Worm (Caenorhabditis elegans) whole organism, young adult: ENCODE measurements around the gene F09G2.2.

Source experiments
- B0019.2 ChIP-seq: fragments of 200-800 bp; sonication (Bioruptor generic); conservative IDR thresholded peaks from 2 replicates; pipeline ENCODE4 v1.3.6; 2022; ENCODE audit warnings: missing genetic modification reagents, missing genetic modification characterization, missing compliant biosample characterization
- D2030.7 ChIP-seq: fragments of 200-800 bp; sonication (Bioruptor generic); IDR thresholded peaks from 2 replicates; pipeline ENCODE4 v1.3.6; 2022; ENCODE audit warnings: missing genetic modification reagents, missing genetic modification characterization, missing compliant biosample characterization
- F39B2.1 ChIP-seq: fragments of 200-800 bp; sonication (Bioruptor generic); IDR thresholded peaks from 2 replicates; pipeline ENCODE4 v1.3.6; 2022; ENCODE audit warnings: missing genetic modification reagents, missing genetic modification characterization, missing compliant biosample characterization
- K11D2.4 ChIP-seq: fragments of 200-800 bp; sonication (Bioruptor generic); IDR thresholded peaks from 2 replicates; pipeline ENCODE4 v1.3.6; 2022; ENCODE audit warnings: missing genetic modification reagents, missing genetic modification characterization, missing compliant biosample characterization
- K12H6.12 ChIP-seq: fragments of 200-800 bp; sonication (Bioruptor generic); optimal IDR thresholded peaks from 2 replicates; lab custom pipeline; 2018; ENCODE audit warnings: mild to moderate bottlenecking, missing genetic modification characterization, missing compliant biosample characterization
- Y56A3A.18 ChIP-seq: fragments of 200-800 bp; sonication (Bioruptor generic); IDR thresholded peaks from 2 replicates; pipeline ENCODE4 v1.3.6; 2022; ENCODE audit warnings: missing genetic modification reagents, missing genetic modification characterization, missing compliant biosample characterization
- Y67H2A.10 ChIP-seq: fragments of 200-800 bp; sonication (Bioruptor generic); conservative IDR thresholded peaks from 2 replicates; pipeline ENCODE4 v1.3.6; 2022; ENCODE audit warnings: missing genetic modification reagents, missing genetic modification characterization, missing compliant biosample characterization
- ama-1 ChIP-seq, 3 experiments: fragments of 150-350 bp in 1 of 3; sonication (generic microtip) in 2 of 3; optimal IDR thresholded peaks; 2 replicates each; lab custom pipeline; 2014 to 2018; ENCODE audit warnings: missing biosample characterization in 2 of 3, missing genetic modification characterization in 2 of 3, missing genetic modification reagents in 2 of 3
- attf-5 ChIP-seq: fragments of 200-800 bp; sonication (Bioruptor generic); optimal IDR thresholded peaks from 2 replicates; lab custom pipeline; 2018; ENCODE audit warnings: mild to moderate bottlenecking, missing genetic modification characterization, missing compliant biosample characterization
- ccch-3 ChIP-seq: fragments of 200-800 bp; sonication (Bioruptor generic); optimal IDR thresholded peaks from 2 replicates; lab custom pipeline; 2018; ENCODE audit warnings: mild to moderate bottlenecking, missing genetic modification characterization, missing compliant biosample characterization
- cebp-1 ChIP-seq, 2 experiments: fragments of 200-800 bp in 1 of 2; sonication (Bioruptor generic) in 1 of 2; sonication (generic microtip) in 1 of 2; IDR thresholded peaks in 1 of 2; optimal IDR thresholded peaks in 1 of 2; 2 replicates each; pipeline versions ENCODE4 v1.3.6 to Lab custom; 2017 to 2022; ENCODE audit warnings: missing compliant biosample characterization in 2 of 2, missing genetic modification characterization in 2 of 2, mild to moderate bottlenecking in 1 of 2, missing genetic modification reagents in 1 of 2, moderate library complexity in 1 of 2
- cebp-2 ChIP-seq: fragments of 200-800 bp; sonication (Bioruptor generic); IDR thresholded peaks from 2 replicates; pipeline ENCODE4 v1.3.6; 2022; ENCODE audit warnings: missing genetic modification characterization, missing compliant biosample characterization
- ceh-40 ChIP-seq: fragments of 200-800 bp; sonication (Bioruptor generic); IDR thresholded peaks from 2 replicates; pipeline ENCODE4 v1.3.6; 2022; ENCODE audit warnings: missing genetic modification characterization, missing compliant biosample characterization
- ceh-79 ChIP-seq: sonication (generic microtip); optimal IDR thresholded peaks from 2 replicates; lab custom pipeline; 2017; ENCODE audit warnings: mild to moderate bottlenecking, missing genetic modification characterization, missing compliant biosample characterization
- chd-7 ChIP-seq: sonication (generic microtip); optimal IDR thresholded peaks from 2 replicates; lab custom pipeline; 2016; ENCODE audit warnings: mild to moderate bottlenecking, missing genetic modification characterization, moderate library complexity, missing compliant biosample characterization
- die-1 ChIP-seq: sonication (generic microtip); optimal IDR thresholded peaks from 2 replicates; lab custom pipeline; 2016; ENCODE audit warnings: missing genotype, mild to moderate bottlenecking, missing genetic modification characterization, missing compliant biosample characterization
- dpl-1 ChIP-seq: fragments of 150-350 bp; optimal IDR thresholded peaks from 2 replicates; lab custom pipeline; 2014; ENCODE audit warnings: missing biosample characterization, missing genetic modification reagents, missing genetic modification characterization
- efl-1 ChIP-seq: fragments of 150-350 bp; optimal IDR thresholded peaks from 2 replicates; lab custom pipeline; 2014; ENCODE audit warnings: missing biosample characterization, missing genetic modification reagents, missing genetic modification characterization
- egl-18 ChIP-seq: fragments of 200-800 bp; sonication (Bioruptor generic); IDR thresholded peaks from 2 replicates; pipeline ENCODE4 v1.3.6; 2022; ENCODE audit warnings: missing genetic modification reagents, missing genetic modification characterization, missing compliant biosample characterization
- ekl-4 ChIP-seq: fragments of 200-800 bp; sonication (Bioruptor generic); IDR thresholded peaks from 2 replicates; pipeline ENCODE4 v1.3.6; 2022; ENCODE audit warnings: missing genetic modification reagents, missing genetic modification characterization, missing compliant biosample characterization
- lag-1 ChIP-seq: fragments of 200-800 bp; sonication (Bioruptor generic); IDR thresholded peaks from 2 replicates; pipeline ENCODE4 v1.3.6; 2022; ENCODE audit warnings: missing genetic modification reagents, missing genetic modification characterization, missing compliant biosample characterization
- let-526 ChIP-seq: fragments of 200-800 bp; sonication (Bioruptor generic); IDR thresholded peaks from 2 replicates; pipeline ENCODE4 v1.3.6; 2022; ENCODE audit warnings: missing genetic modification reagents, missing genetic modification characterization, missing compliant biosample characterization
- let-607 ChIP-seq, 2 experiments: fragments of 200-800 bp in 1 of 2; sonication (Bioruptor generic) in 1 of 2; sonication (generic microtip) in 1 of 2; optimal IDR thresholded peaks; 2 replicates each; lab custom pipeline; 2016 to 2018; ENCODE audit warnings: mild to moderate bottlenecking in 2 of 2, missing compliant biosample characterization in 2 of 2, missing genetic modification characterization in 2 of 2, moderate library complexity in 2 of 2, missing genotype in 1 of 2
- lin-54 ChIP-seq: fragments of 200-800 bp; sonication (Bioruptor generic); optimal IDR thresholded peaks from 2 replicates; lab custom pipeline; 2018; ENCODE audit warnings: mild to moderate bottlenecking, missing genetic modification characterization, missing compliant biosample characterization
- lsl-1 ChIP-seq: fragments of 200-800 bp; sonication (Bioruptor generic); optimal IDR thresholded peaks from 2 replicates; lab custom pipeline; 2018; ENCODE audit warnings: mild to moderate bottlenecking, missing genetic modification characterization, moderate library complexity, missing compliant biosample characterization
- lsy-27 ChIP-seq: sonication (generic microtip); optimal IDR thresholded peaks from 2 replicates; lab custom pipeline; 2017; ENCODE audit warnings: missing genetic modification characterization, mild to moderate bottlenecking, missing compliant biosample characterization, antibody characterized with exemption, missing genotype, borderline replicate concordance; ENCODE audit not compliant: insufficient read depth
- madf-10 ChIP-seq: sonication (generic microtip); optimal IDR thresholded peaks from 2 replicates; lab custom pipeline; 2016; ENCODE audit warnings: mild to moderate bottlenecking, missing genetic modification characterization, missing compliant biosample characterization
- madf-3 ChIP-seq: fragments of 200-800 bp; sonication (Bioruptor generic); IDR thresholded peaks from 2 replicates; pipeline ENCODE4 v1.3.6; 2022; ENCODE audit warnings: missing genetic modification reagents, missing genetic modification characterization, missing compliant biosample characterization
- madf-6 ChIP-seq: fragments of 200-800 bp; sonication (Bioruptor generic); IDR thresholded peaks from 2 replicates; pipeline ENCODE4 v1.3.6; 2022; ENCODE audit warnings: missing genetic modification reagents, missing genetic modification characterization, missing compliant biosample characterization
- nhr-120 ChIP-seq: fragments of 200-800 bp; sonication (Bioruptor generic); IDR thresholded peaks from 2 replicates; pipeline ENCODE4 v1.3.6; 2022; ENCODE audit warnings: missing genetic modification characterization, missing compliant biosample characterization
- sdz-38 ChIP-seq: sonication (generic microtip); optimal IDR thresholded peaks from 2 replicates; lab custom pipeline; 2016; ENCODE audit warnings: missing genotype, missing genetic modification characterization, missing compliant biosample characterization
- tbx-9 ChIP-seq: sonication (generic microtip); optimal IDR thresholded peaks from 2 replicates; lab custom pipeline; 2016; ENCODE audit warnings: borderline replicate concordance, missing genetic modification characterization, inconsistent platforms, missing compliant biosample characterization
- ztf-18 ChIP-seq: sonication (generic microtip); optimal IDR thresholded peaks from 2 replicates; lab custom pipeline; 2016; ENCODE audit warnings: missing genotype, mild to moderate bottlenecking, missing genetic modification characterization, missing compliant biosample characterization
- ztf-25 ChIP-seq: fragments of 200-800 bp; sonication (Bioruptor generic); IDR thresholded peaks from 2 replicates; pipeline ENCODE4 v1.3.6; 2022; ENCODE audit warnings: missing genetic modification reagents, missing genetic modification characterization, missing compliant biosample characterization
- ztf-26 ChIP-seq: sonication (generic microtip); optimal IDR thresholded peaks from 2 replicates; lab custom pipeline; 2017; ENCODE audit warnings: missing genetic modification characterization, missing compliant biosample characterization
- ztf-6 ChIP-seq: fragments of 200-800 bp; sonication (Bioruptor generic); IDR thresholded peaks from 2 replicates; pipeline ENCODE4 v1.3.6; 2022; ENCODE audit warnings: missing genetic modification reagents, missing genetic modification characterization, missing compliant biosample characterization

Gene F09G2.2

DNA sequence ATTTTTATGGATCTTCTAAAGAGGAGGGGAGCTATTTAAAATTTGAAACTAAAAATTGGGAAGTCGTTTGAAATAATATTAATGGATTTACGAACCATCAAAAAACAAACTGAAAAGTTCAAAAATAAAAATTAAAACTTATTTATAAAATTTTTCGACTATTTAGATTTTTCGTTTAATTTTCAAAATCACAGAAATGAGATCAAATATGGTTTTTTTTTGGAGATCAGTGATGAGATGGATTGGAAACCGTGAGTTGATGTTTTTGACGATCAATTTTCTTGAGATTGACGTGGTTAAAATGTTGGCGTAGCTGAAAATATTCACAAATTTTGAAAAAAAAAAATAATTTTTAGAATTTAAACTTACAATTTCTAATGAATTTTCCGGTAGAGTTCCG, 22.3 kb downstream of the F09G2.2 start, which contains the start of gene C13F10.5:
C13F10.5 (minus strand) TSS at position 101 of the 400 bp plus-strand sequence.
- no peak for TF ChIP-seq efl-1 (GFP tag; lab: Kevin White, UChicago)
- TF ChIP-seq, all 124 proteins: peak for 0

DNA sequence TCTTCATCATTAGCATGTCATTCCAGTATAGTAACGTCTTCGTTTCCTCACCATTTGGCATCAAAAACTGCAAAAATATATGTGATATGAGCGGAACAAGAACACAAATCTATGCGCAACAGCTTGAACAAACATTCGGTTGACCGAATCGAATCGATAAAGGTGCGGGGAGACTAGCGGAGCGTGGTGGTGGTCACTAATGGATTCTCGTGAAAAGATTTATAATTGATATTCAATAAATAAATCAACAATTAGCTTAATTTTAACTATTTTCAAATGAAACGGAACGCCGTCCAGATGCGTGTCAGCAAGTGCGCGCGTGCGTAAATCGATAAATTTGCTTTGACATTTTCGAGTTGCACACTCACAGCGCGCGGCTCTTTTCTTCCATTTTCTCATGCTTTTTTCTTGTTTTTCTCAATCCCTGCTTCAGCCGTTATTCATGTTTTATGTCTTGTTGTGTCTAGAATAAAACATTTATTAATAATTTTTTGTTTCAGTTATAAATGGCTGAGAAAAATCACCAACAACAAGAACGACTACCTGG, 24.3 kb downstream of the F09G2.2 start, which contains the start of the genes C13F10.8, C13F10.6 and kxd-1:
C13F10.8 (minus strand) TSS at position 51 of the 547 bp plus-strand sequence.
C13F10.6 (minus strand) TSS at position 67 of the 547 bp plus-strand sequence.
kxd-1 (plus strand) TSS at position 497 of the 547 bp plus-strand sequence.
- no peak for TF ChIP-seq K11D2.4
- TF ChIP-seq madf-10 (tag; lab: Kevin White, UChicago), result no peak
- no peak for TF ChIP-seq ztf-6 (GFP tag; lab: Robert Waterston, UW)
- TF ChIP-seq die-1 (tag; lab: Kevin White, UChicago), result no peak
- no peak for TF ChIP-seq K12H6.12
- no peak for TF ChIP-seq F39B2.1
- no peak for TF ChIP-seq let-526
- peak; percentile 5 for TF ChIP-seq attf-5
- 0 out of 2 replicates have a peak, but pooled peaks have one; percentile 70 for TF ChIP-seq madf-3 (GFP tag; lab: Robert Waterston, UW)
- no peak for TF ChIP-seq lag-1 (GFP tag; lab: Robert Waterston, UW)
- TF ChIP-seq ceh-40 (GFP tag; lab: Robert Waterston, UW), result no peak
- no peak for TF ChIP-seq lin-54 (GFP tag; lab: Kevin White, UChicago)
- TF ChIP-seq cebp-1 (GFP tag; IDR thresholded peaks at IDR 0.05; lab: Robert Waterston, UW), result no peak
- TF ChIP-seq cebp-1 (tag; optimal IDR thresholded peaks at IDR 0.05; lab: Kevin White, UChicago), result peak; percentile 38
- TF ChIP-seq D2030.7 (GFP tag; lab: Robert Waterston, UW), result no peak
- no peak for TF ChIP-seq cebp-2
- no peak for TF ChIP-seq efl-1 (GFP tag; lab: Kevin White, UChicago)
- TF ChIP-seq let-607 (tag; optimal IDR thresholded peaks at IDR 0.05; lab: Kevin White, UChicago), result no peak
- no peak for TF ChIP-seq Y67H2A.10 (GFP tag; lab: Robert Waterston, UW)
- TF ChIP-seq egl-18, result no peak
- TF ChIP-seq chd-7 (tag; lab: Kevin White, UChicago), result no peak
- TF ChIP-seq tbx-9 (tag; lab: Kevin White, UChicago), result no peak
- TF ChIP-seq ztf-18 (tag; lab: Kevin White, UChicago), result peak; percentile 40
- TF ChIP-seq madf-6 (GFP tag; lab: Robert Waterston, UW), result peak; percentile 19; the same call in 1 of the 2 replicates
- TF ChIP-seq sdz-38, result no peak
- no peak for TF ChIP-seq nhr-120 (GFP tag; lab: Robert Waterston, UW)
- TF ChIP-seq ccch-3, result no peak
- no peak for TF ChIP-seq lsy-27 (tag; lab: Kevin White, UChicago)

DNA sequence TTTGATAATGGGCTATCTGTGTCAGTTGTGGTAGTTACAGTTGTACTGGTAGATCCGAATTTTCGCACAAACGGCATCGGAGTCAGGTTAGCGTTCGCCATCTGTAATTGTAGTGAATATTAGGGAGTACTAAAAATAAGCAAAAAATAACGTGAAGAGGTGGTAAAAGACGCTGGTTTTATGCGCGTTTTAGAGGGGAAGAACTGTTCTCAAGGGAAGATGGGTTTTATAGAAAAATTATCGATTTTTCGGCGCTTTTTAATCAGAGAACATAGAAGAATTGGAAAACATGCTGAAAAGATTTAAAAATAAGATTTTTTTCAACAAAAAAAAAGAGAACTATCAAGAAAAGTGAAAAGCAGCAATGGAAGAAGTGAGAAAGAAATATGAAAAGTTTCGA, 26.4 kb downstream of the F09G2.2 start, which contains the start of gene C13F10.7:
C13F10.7 (minus strand) TSS at position 101 of the 400 bp plus-strand sequence.
- TF ChIP-seq ekl-4, result no peak
- no peak for TF ChIP-seq ztf-26
- no peak for TF ChIP-seq Y67H2A.10 (GFP tag; lab: Robert Waterston, UW)
- TF ChIP-seq B0019.2 (GFP tag; lab: Robert Waterston, UW), result no peak
- TF ChIP-seq ama-1 (optimal IDR thresholded peaks at IDR 0.05; lab: Kevin White, UChicago), result no peak
- no peak for TF ChIP-seq ama-1 (GFP tag; optimal IDR thresholded peaks at IDR 0.05; lab: Kevin White, UChicago)
- no peak for TF ChIP-seq ztf-25 (GFP tag; lab: Robert Waterston, UW)
- no peak for TF ChIP-seq egl-18
- no peak for TF ChIP-seq dpl-1 (GFP tag; lab: Kevin White, UChicago)
- no peak for TF ChIP-seq lsl-1 (GFP tag; lab: Kevin White, UChicago)
- TF ChIP-seq ceh-79, result no peak
- no peak for TF ChIP-seq Y56A3A.18 (GFP tag; lab: Robert Waterston, UW)
